Fruit fly (Drosophila melanogaster) Kc167 (cell line): ENCODE data around the gene CG18473.

ENCODE experiments used
- Myc ChIP-seq: fragments of >200 bp; optimal IDR thresholded peaks from 2 replicates; lab custom pipeline; 2017; ENCODE audit warnings: missing external identifiers
- Sin3A ChIP-seq: fragments of >200 bp; optimal IDR thresholded peaks from 2 replicates; lab custom pipeline; 2018; ENCODE audit warnings: missing external identifiers
- h ChIP-seq: fragments of >200 bp; optimal IDR thresholded peaks from 3 replicates; lab custom pipeline; 2018; ENCODE audit warnings: missing external identifiers
- insv ChIP-seq: fragments of >200 bp; optimal IDR thresholded peaks from 3 replicates; lab custom pipeline; 2018; ENCODE audit warnings: missing external identifiers
- psq ChIP-seq: fragments of >200 bp; optimal IDR thresholded peaks from 2 replicates; lab custom pipeline; 2017; ENCODE audit warnings: missing external identifiers
- ttk ChIP-seq: sonication (Bioruptor generic); optimal IDR thresholded peaks from 2 replicates; lab custom pipeline; 2017; ENCODE audit warnings: missing external identifiers

The CG18473 gene

dm6 chr3R:9348379-9348721, 14.8 kb upstream of the CG18473 start:
- TF ChIP-seq psq (lab: Kevin White, UChicago) = no peak
- TF ChIP-seq h = no peak
- no peak for TF ChIP-seq Sin3A (lab: Kevin White, UChicago)
- no peak for TF ChIP-seq ttk
- no peak for TF ChIP-seq Myc (lab: Kevin White, UChicago)
- TF ChIP-seq insv (lab: Kevin White, UChicago) = no peak

DNA sequence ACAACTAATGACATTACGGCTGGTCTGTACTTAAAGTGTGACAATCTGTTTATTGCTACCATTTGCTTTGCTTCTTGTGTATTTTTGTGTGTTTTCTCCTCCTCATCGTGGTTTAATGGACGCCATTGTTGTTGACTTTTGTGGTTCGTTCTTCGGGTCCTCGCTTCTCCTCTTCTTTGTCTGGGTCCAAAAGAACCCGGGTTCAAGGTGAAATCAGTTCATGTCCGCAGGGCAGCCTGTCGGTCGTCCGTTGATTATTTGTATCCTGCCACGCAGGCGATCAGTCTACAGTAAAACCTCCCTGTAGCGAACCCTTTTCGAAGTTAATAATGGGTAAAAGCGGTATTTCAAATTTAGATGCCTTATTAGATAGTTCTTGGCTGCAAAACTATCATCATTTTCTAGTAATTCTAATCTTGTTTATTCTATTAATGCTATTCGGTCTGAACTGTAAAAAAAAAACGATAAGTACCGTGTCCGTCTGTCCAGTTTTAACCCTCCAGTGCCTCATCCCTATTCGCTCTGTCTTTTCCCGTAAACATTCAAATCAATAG, 13.8 kb upstream of the CG18473 start:
- no peak for TF ChIP-seq Myc (lab: Kevin White, UChicago)
- no peak for TF ChIP-seq psq (lab: Kevin White, UChicago)
- TF ChIP-seq Sin3A (lab: Kevin White, UChicago) = no peak
- TF ChIP-seq ttk = no peak
- no peak for TF ChIP-seq h
- TF ChIP-seq insv (lab: Kevin White, UChicago) = no peak

DNA sequence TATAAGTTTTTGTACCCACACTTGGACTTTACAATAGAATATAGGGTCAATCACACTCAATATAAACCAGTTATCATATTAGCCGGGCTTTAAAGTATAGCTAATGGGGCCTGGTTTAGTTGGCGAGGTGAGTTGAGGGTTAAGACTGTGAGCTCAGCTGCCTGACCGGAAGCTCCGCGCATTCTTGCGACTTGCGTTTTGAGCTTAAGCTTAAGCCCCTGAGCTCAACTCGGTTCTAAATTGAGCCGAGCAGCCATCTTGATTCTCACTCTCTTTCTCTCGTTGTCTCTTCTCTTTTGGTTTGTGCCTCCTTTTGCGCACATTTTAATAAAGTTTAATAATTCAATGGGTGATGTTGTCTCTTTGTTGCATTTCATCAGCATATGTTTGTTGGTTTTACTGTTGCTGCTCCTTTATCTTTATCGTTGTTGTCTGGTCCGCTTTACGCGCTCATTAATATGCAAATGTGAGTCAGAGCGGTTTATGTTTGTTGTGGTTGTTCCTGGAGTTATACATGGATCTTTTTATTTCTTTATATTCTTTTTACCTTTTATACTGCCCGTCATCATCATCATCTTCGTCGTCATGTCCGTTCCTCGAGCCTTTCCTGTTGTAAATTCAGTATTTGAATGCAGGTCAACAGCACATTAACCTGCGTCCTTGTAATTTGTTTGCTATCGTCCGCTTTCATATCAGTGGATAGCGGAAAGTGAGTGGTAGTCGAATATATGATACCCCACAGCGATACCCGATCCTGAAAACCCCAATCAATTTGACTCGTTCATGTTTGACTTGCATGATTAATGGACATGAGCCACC, 12.3 kb upstream of the CG18473 start:
- TF ChIP-seq psq (lab: Kevin White, UChicago) (no peak), ttk (no peak), Sin3A (lab: Kevin White, UChicago) (no peak), h (no peak), Myc (lab: Kevin White, UChicago) (no peak), insv (lab: Kevin White, UChicago) (no peak)

DNA sequence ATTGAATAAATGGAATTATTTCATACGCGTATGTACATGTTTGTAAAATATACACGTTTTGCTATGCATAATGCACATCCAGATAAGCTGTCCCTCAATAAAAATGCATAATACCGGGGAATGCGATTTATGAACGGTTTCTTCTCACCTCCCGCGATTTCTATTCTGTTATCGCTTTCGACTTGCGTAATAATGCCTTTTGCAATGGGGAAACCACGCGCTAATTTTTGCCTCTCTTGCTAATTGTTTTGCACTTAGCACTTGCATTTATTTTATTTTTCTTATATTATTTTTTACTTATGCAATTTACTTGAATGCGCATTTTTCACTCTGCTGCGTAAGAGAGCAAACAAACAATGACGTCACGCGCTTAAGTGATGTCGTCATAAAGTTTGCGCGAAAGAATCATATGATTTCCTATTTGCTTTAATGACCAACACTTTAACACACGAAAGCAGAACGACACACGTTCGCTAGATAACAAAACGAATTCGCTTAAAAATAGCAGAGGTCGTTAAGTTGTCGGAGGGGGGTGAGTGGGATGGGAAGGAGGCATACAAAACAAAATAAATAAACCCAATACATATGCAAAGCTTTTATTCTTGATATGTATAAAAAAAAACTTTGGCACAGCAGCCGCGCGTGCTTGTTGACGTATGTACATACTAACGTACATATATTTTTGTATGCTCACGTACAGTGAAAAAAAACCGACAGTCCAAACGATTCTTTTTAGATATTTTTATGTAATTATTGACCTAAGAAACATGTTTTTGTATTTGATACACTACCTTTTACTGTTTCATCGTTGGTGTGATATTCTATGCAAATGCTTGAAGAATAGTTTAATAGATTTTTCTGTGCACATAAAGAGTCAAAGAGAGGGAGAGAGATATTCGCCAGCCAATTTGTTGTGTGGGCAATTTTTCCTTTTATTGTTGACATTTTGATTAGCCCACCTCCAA, 11.4 kb upstream of the CG18473 start:
- TF ChIP-seq insv (lab: Kevin White, UChicago) (no peak), psq (lab: Kevin White, UChicago) (no peak), ttk (no peak), Sin3A (lab: Kevin White, UChicago) (no peak), Myc (lab: Kevin White, UChicago) (no peak), h (no peak)

- TF ChIP-seq psq (lab: Kevin White, UChicago) (no peak), Myc (lab: Kevin White, UChicago) (no peak), ttk (no peak), h (no peak), Sin3A (lab: Kevin White, UChicago) (no peak), insv (lab: Kevin White, UChicago) (no peak)
These were observed 10.4 kb upstream of the CG18473 start for dm6 chr3R:9352595-9353275.

dm6 chr3R:9353276-9353652, 9.8 kb upstream of the CG18473 start:
- no peak for TF ChIP-seq Sin3A (lab: Kevin White, UChicago)
- no peak for TF ChIP-seq ttk
- no peak for TF ChIP-seq h
- no peak for TF ChIP-seq insv (lab: Kevin White, UChicago)
- TF ChIP-seq psq (lab: Kevin White, UChicago) = no peak
- TF ChIP-seq Myc (lab: Kevin White, UChicago) = no peak

- no peak for TF ChIP-seq Sin3A (lab: Kevin White, UChicago)
- no peak for TF ChIP-seq ttk
- no peak for TF ChIP-seq Myc (lab: Kevin White, UChicago)
- TF ChIP-seq insv (lab: Kevin White, UChicago) = no peak
- no peak for TF ChIP-seq psq (lab: Kevin White, UChicago)
- no peak for TF ChIP-seq h
These were observed 7.9 kb upstream of the CG18473 start, which contains the start of gene CG43675 for dm6 chr3R:9355195-9355594. Gene CG43675 (plus strand): TSS chr3R:9355495.

DNA sequence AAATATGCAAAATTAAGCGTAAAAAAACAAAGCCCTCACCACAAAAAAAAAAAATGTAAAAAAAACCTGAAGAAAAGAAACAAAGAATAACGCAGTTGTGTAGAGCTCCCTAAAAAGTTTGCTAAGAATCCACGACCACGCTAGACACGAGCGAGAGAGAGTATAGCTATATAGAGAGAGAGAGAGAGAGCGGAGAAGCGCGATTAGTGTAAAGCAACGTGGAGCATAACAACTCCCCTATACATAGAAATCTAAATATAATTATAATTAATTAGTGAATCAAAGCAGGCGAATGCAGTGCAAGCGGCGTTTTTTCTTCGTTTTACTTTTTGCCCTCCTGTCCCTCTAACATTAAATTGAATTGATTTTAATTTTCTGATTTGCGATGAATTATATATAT, 3.7 kb upstream of the CG18473 start:
- TF ChIP-seq Sin3A (lab: Kevin White, UChicago) (no peak), Myc (lab: Kevin White, UChicago) (no peak), h (no peak), psq (lab: Kevin White, UChicago) (no peak), ttk (no peak)

- TF ChIP-seq Myc (lab: Kevin White, UChicago) (no peak), psq (lab: Kevin White, UChicago) (no peak), insv (lab: Kevin White, UChicago) (no peak), Sin3A (lab: Kevin White, UChicago) (no peak), ttk (no peak), h (no peak)
These were observed 2.0 kb downstream of the CG18473 start, which contains the start of gene Srr for dm6 chr3R:9365121-9365520. Gene Srr (plus strand): TSS chr3R:9365398.

DNA sequence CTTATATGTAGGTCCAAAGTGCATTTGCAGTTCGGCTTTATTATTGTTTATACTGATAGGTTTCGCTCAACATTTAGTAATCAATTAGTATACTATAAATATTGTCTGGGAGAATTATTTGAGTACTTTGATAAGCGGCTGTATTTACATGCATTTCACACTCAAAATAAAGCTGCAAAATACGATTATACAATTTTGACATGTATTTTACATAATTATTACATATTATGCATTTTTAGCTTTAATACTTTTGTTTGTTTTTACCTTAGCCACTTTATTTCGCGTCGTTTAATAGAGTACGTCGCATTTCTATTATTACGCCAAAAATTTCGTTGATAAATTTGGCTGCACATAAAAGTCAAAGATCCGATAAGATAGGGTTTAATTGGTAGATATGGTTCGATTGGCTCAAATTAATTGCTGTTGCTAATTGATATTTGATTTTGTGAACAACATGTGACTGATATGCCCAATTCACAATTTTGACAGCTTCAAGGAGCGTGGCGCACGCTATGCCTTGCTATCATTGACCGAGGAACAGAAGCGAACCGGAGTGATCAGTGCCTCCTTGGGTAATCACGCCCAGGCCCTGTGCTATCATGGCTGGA, 2.9 kb downstream of the CG18473 start:
- TF ChIP-seq ttk (no peak), Myc (lab: Kevin White, UChicago) (no peak)

dm6 chr3R:9370413-9370812, 7.3 kb downstream of the CG18473 start:
- TF ChIP-seq Myc (lab: Kevin White, UChicago) = no peak
- no peak for TF ChIP-seq ttk
- no peak for TF ChIP-seq psq (lab: Kevin White, UChicago)
- TF ChIP-seq h = no peak
